Worm (Caenorhabditis elegans) whole organism, L4/young adult: Measurements from ENCODE around the gene oops-1.

Experiments
- W03F9.2 ChIP-seq: fragments of 150-350 bp; optimal IDR thresholded peaks from 2 replicates; lab custom pipeline; 2014; ENCODE audit warnings: missing biosample characterization, missing genetic modification characterization
- dao-5 ChIP-seq: sonication (generic microtip); optimal IDR thresholded peaks from 2 replicates; lab custom pipeline; 2016; ENCODE audit warnings: missing genotype, missing genetic modification characterization, moderate library complexity, missing compliant biosample characterization
- him-1 ChIP-seq: sonication (generic microtip); optimal IDR thresholded peaks from 2 replicates; lab custom pipeline; 2016; ENCODE audit warnings: missing genotype, missing genetic modification reagents, missing genetic modification characterization, missing compliant biosample characterization

Gene oops-1

ce11 chrIV:5824493-5824892 is 10.6 kb upstream of the oops-1 start, which contains the start of gene egal-1:
Gene egal-1, plus strand, starts transcription at chrIV:5824793.
- TF ChIP-seq him-1 (tag; lab: Kevin White, UChicago) = no peak
- TF ChIP-seq W03F9.2 (tag; lab: Kevin White, UChicago) = no peak
- no peak for TF ChIP-seq dao-5

ce11 chrIV:5821997-5822396 is 8.1 kb upstream of the oops-1 start:
- TF ChIP-seq him-1 (tag; lab: Kevin White, UChicago) (no peak), W03F9.2 (tag; lab: Kevin White, UChicago) (no peak), dao-5 (no peak)

- TF ChIP-seq W03F9.2 (tag; lab: Kevin White, UChicago) (no peak), dao-5 (no peak), him-1 (tag; lab: Kevin White, UChicago) (no peak)
Observed at ce11 chrIV:5820953-5821352, 7.0 kb upstream of the oops-1 start.

- TF ChIP-seq him-1 (tag; lab: Kevin White, UChicago) (no peak), dao-5 (no peak), W03F9.2 (tag; lab: Kevin White, UChicago) (no peak)
Observed at ce11 chrIV:5820056-5820799, 6.3 kb upstream of the oops-1 start.

ce11 chrIV:5817459-5817858 is 3.5 kb upstream of the oops-1 start:
- no peak for TF ChIP-seq dao-5
- TF ChIP-seq W03F9.2 (tag; lab: Kevin White, UChicago) = no peak
- TF ChIP-seq him-1 (tag; lab: Kevin White, UChicago) = no peak

ce11 chrIV:5816466-5816865 is 2.5 kb upstream of the oops-1 start:
- TF ChIP-seq W03F9.2 (tag; lab: Kevin White, UChicago) (no peak), dao-5 (no peak), him-1 (tag; lab: Kevin White, UChicago) (no peak)

- TF ChIP-seq W03F9.2 (tag; lab: Kevin White, UChicago) (no peak), dao-5 (no peak), him-1 (tag; lab: Kevin White, UChicago) (no peak)
Observed at ce11 chrIV:5811079-5811622, 2.8 kb downstream of the oops-1 start.

- no peak for TF ChIP-seq W03F9.2 (tag; lab: Kevin White, UChicago)
- no peak for TF ChIP-seq him-1 (tag; lab: Kevin White, UChicago)
- TF ChIP-seq dao-5 = no peak
Observed at ce11 chrIV:5809733-5810132, 4.2 kb downstream of the oops-1 start.

- TF ChIP-seq him-1 (tag; lab: Kevin White, UChicago) (no peak), W03F9.2 (tag; lab: Kevin White, UChicago) (no peak), dao-5 (no peak)
Observed at ce11 chrIV:5806909-5807308, 7.0 kb downstream of the oops-1 start, which contains the start of gene lntl-1. Gene lntl-1, minus strand, starts transcription at chrIV:5807093.

- TF ChIP-seq him-1 (tag; lab: Kevin White, UChicago) (no peak), W03F9.2 (tag; lab: Kevin White, UChicago) (no peak), dao-5 (no peak)
Observed at ce11 chrIV:5806348-5806747, 7.6 kb downstream of the oops-1 start.

- TF ChIP-seq him-1 (tag; lab: Kevin White, UChicago) (no peak), W03F9.2 (tag; lab: Kevin White, UChicago) (no peak), dao-5 (no peak)
Observed at ce11 chrIV:5805477-5805876, 8.5 kb downstream of the oops-1 start.

- TF ChIP-seq W03F9.2 (tag; lab: Kevin White, UChicago) = no peak
- no peak for TF ChIP-seq him-1 (tag; lab: Kevin White, UChicago)
- no peak for TF ChIP-seq dao-5
Observed at ce11 chrIV:5803510-5804013, 10.4 kb downstream of the oops-1 start.

- TF ChIP-seq him-1 (tag; lab: Kevin White, UChicago) (no peak), W03F9.2 (tag; lab: Kevin White, UChicago) (no peak), dao-5 (no peak)
Observed at ce11 chrIV:5799577-5799976, 14.4 kb downstream of the oops-1 start.

ce11 chrIV:5797153-5797552 is 16.8 kb downstream of the oops-1 start, which contains the start of gene C31H1.1:
Gene C31H1.1, plus strand, starts transcription at chrIV:5797453.
- TF ChIP-seq W03F9.2 (tag; lab: Kevin White, UChicago) = no peak
- no peak for TF ChIP-seq dao-5
- TF ChIP-seq him-1 (tag; lab: Kevin White, UChicago) = no peak
